Fruit fly (Drosophila melanogaster) Kc167 (cell line): ENCODE results near the gene CG13081.

Source experiments
- Myc ChIP-seq: fragments of >200 bp; optimal IDR thresholded peaks from 2 replicates; lab custom pipeline; 2017; ENCODE audit warnings: missing external identifiers
- h ChIP-seq: fragments of >200 bp; optimal IDR thresholded peaks from 3 replicates; lab custom pipeline; 2018; ENCODE audit warnings: missing external identifiers

DNA sequence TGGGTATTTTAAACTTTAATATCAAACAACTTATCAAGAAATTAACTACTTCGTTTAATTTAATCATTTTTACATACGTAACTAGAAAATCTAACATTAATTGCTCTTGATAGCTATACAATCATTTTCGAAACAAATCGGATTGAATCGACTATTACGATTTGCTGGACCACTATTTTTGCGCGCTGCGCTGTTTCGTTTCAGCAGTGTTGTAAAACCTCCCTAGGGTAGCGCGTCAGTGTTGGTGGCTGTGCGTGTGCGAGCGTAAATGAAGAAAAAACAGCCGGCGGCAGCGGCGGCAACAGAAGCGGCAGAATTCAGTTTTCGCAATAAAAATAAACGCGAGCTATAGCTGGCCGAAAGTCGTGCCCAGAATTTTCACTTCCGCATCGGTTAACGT lies 7.2 kb upstream of the CG13081 start, which contains the start of gene CG33116:
- TF ChIP-seq Myc (lab: Kevin White, UChicago), result no peak
- TF ChIP-seq h (lab: Kevin White, UChicago), result no peak
